Fruit fly (Drosophila melanogaster): Measurements from ENCODE around the gene Noc1.

Noc1 gene

DNA sequence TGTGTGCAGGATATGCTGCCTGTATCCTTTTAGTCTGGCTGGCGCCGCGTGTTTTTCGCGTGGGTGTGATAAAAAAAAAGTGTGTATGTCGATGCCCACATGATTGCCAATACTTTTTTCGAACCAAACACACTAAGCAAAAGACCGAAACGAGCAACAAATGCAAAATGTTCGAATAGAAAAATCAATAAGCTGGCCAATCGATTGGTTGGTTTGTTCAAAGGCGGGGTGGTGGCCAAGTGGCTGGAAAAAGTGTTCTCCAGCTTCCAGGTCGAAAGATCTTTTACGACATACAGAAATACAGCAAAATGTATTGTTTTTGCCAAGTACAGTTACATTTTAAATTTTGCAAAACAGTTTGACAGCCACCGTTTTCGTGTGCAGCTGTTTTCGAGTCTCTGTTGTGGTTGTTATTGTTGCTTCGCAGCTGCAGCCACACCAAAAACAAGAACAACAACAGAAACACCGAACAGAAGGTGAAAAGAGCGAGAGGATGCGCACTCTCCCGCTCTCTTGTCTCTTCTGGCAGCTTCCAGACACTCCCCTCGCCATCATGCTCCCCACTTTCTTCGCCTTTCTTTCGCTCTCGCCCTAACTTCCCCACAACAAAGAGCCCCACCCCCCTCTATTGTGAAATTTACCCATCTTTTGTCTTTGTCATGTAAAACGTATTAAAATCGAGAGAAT lies 49.2 kb downstream of the Noc1 start:
- no peak for TF ChIP-seq p53 (GFP tag; optimal IDR thresholded peaks at IDR 0.05)
- no peak for TF ChIP-seq Gsc (GFP tag; IDR thresholded peaks at IDR 0.05)
- no peak for TF ChIP-seq CG30431 (GFP tag; optimal IDR thresholded peaks at IDR 0.05)
- TF ChIP-seq B-H2 (GFP tag; optimal IDR thresholded peaks at IDR 0.05) = no peak
- peak; percentile 31 for TF ChIP-seq da (GFP tag; optimal IDR thresholded peaks at IDR 0.05)
- TF ChIP-seq CG11504 (tag; optimal IDR thresholded peaks at IDR 0.05) = no peak
- TF ChIP-seq CG30020 (tag; optimal IDR thresholded peaks at IDR 0.05) = no peak
- TF ChIP-seq CG9932 (GFP tag; IDR thresholded peaks at IDR 0.05) = no peak
- no peak for TF ChIP-seq CG3065 (GFP tag; optimal IDR thresholded peaks at IDR 0.05)
- TF ChIP-seq HLH4C (GFP tag; IDR thresholded peaks at IDR 0.05; ENCODE audit: partially characterized antibody) = 0 out of 3 replicates have a peak, but pooled peaks have one; percentile 19
- TF ChIP-seq chinmo (GFP tag; IDR thresholded peaks at IDR 0.05; ENCODE audit: partially characterized antibody) = 0 out of 4 replicates have a peak, but pooled peaks have one; percentile 31
- TF ChIP-seq CG15601 (tag; optimal IDR thresholded peaks at IDR 0.05) = no peak
- TF ChIP-seq CG6654 (GFP tag; optimal IDR thresholded peaks at IDR 0.05) = peak; percentile 96
- TF ChIP-seq CG1832 (GFP tag; optimal IDR thresholded peaks at IDR 0.05) = peak; percentile 48
- no peak for TF ChIP-seq pum (GFP tag; optimal IDR thresholded peaks at IDR 0.05)
- 0 out of 3 replicates have a peak, but pooled peaks have one; percentile 8 for TF ChIP-seq ase (GFP tag; IDR thresholded peaks at IDR 0.05)
- TF ChIP-seq zfh1 (GFP tag; IDR thresholded peaks at IDR 0.05) = no peak
- peak; percentile 71 to 88 for TF ChIP-seq Trl (optimal IDR thresholded peaks at IDR 0.05)
- no peak for TF ChIP-seq Trl (GFP tag; optimal IDR thresholded peaks at IDR 0.05)
- TF ChIP-seq Neu2 (GFP tag; optimal IDR thresholded peaks at IDR 0.05; ENCODE audit: borderline replicate concordance) = no peak
- peak; percentile 22 for TF ChIP-seq scrt (GFP tag; optimal IDR thresholded peaks at IDR 0.05)
- TF ChIP-seq BtbVII (GFP tag; optimal IDR thresholded peaks at IDR 0.05) = peak; percentile 2
- no peak for TF ChIP-seq CG9876 (GFP tag; optimal IDR thresholded peaks at IDR 0.05)
- no peak for TF ChIP-seq br (optimal IDR thresholded peaks at IDR 0.05)
- no peak for TF ChIP-seq CkIIα-i1 (GFP tag; IDR thresholded peaks at IDR 0.05)
- TF ChIP-seq ato (GFP tag; IDR thresholded peaks at IDR 0.05; ENCODE audit: partially characterized antibody) = 0 out of 2 replicates have a peak, but pooled peaks have one; percentile 37
- peak; percentile 96 for TF ChIP-seq crol (GFP tag; IDR thresholded peaks at IDR 0.05)
- no peak for TF ChIP-seq zf30C (GFP tag; optimal IDR thresholded peaks at IDR 0.05)
- TF ChIP-seq Myb (GFP tag; optimal IDR thresholded peaks at IDR 0.05) = no peak
- peak; percentile 49 for TF ChIP-seq CG10431 (GFP tag; optimal IDR thresholded peaks at IDR 0.05)
- no peak for TF ChIP-seq chm (GFP tag; IDR thresholded peaks at IDR 0.05)
- peak; percentile 92 for TF ChIP-seq onecut (GFP tag; IDR thresholded peaks at IDR 0.05)
- TF ChIP-seq yki (optimal IDR thresholded peaks at IDR 0.05) = peak; percentile 72
- TF ChIP-seq abd-A (tag; optimal IDR thresholded peaks at IDR 0.05) = peak; percentile 32
- peak in 1 of 2 experiments; percentile 60 for TF ChIP-seq crp (GFP tag; optimal IDR thresholded peaks at IDR 0.05)
- TF ChIP-seq Med (GFP tag) = peak; percentile 3
- TF ChIP-seq CG10209 (GFP tag; optimal IDR thresholded peaks at IDR 0.05) = no peak
- peak; percentile 25 for TF ChIP-seq sd (tag; optimal IDR thresholded peaks at IDR 0.05)
- TF ChIP-seq pb (GFP tag; optimal IDR thresholded peaks at IDR 0.05) = no peak
- TF ChIP-seq CG17568 (GFP tag; optimal IDR thresholded peaks at IDR 0.05) = no peak
- TF ChIP-seq CG11247 (GFP tag; IDR thresholded peaks at IDR 0.05) = no peak
- TF ChIP-seq bbx (GFP tag; IDR thresholded peaks at IDR 0.05; ENCODE audit: partially characterized antibody) = peak; percentile 20; the same call in 1 of the 2 replicates
- TF ChIP-seq Fer3 (tag; optimal IDR thresholded peaks at IDR 0.05) = no peak
- TF ChIP-seq ken (GFP tag; IDR thresholded peaks at IDR 0.05) = peak; percentile 50; the same call in 1 of the 3 replicates
- peak; percentile 29 for TF ChIP-seq ac (GFP tag; optimal IDR thresholded peaks at IDR 0.05)
- TF ChIP-seq CG8089 (GFP tag; optimal IDR thresholded peaks at IDR 0.05) = no peak
- no peak for TF ChIP-seq Hmr (GFP tag; optimal IDR thresholded peaks at IDR 0.05)
- TF ChIP-seq cad (GFP tag; optimal IDR thresholded peaks at IDR 0.05) = peak; percentile 75
- peak; percentile 2 for TF ChIP-seq CG12769 (tag; optimal IDR thresholded peaks at IDR 0.05)
- TF ChIP-seq nom (GFP tag; optimal IDR thresholded peaks at IDR 0.05) = peak; percentile 41
